Fruit fly (Drosophila melanogaster) whole organism, embryonic: ENCODE measurements around the gene RpS28a.

Source experiments
- Atf-2 ChIP-seq: fragments of 200-800 bp; sonication (Bioruptor generic); optimal IDR thresholded peaks from 2 replicates; lab custom pipeline; 2016; ENCODE audit warnings: missing biosample characterization, missing genetic modification characterization
- Bdp1 ChIP-seq: fragments of 200-800 bp; sonication (Bioruptor generic); optimal IDR thresholded peaks from 3 replicates; lab custom pipeline; 2016; ENCODE audit warnings: missing biosample characterization, missing genetic modification characterization
- BtbVII ChIP-seq: fragments of 200-800 bp; sonication (Bioruptor generic); optimal IDR thresholded peaks from 3 replicates; lab custom pipeline; 2017; ENCODE audit warnings: missing biosample characterization, mild to moderate bottlenecking, missing genetic modification characterization
- CG10209 ChIP-seq: fragments of 200-800 bp; sonication (Bioruptor generic); optimal IDR thresholded peaks from 3 replicates; lab custom pipeline; 2017; ENCODE audit warnings: missing biosample characterization, mild to moderate bottlenecking, missing genetic modification characterization, missing genetic modification reagents
- CG1024 ChIP-seq: fragments of 200-800 bp; sonication (Bioruptor generic); IDR thresholded peaks from 2 replicates; pipeline ENCODE4 v1.3.6; 2022; ENCODE audit warnings: missing biosample characterization, missing genetic modification characterization
- CG10431 ChIP-seq: fragments of 200-800 bp; sonication (Bioruptor generic); optimal IDR thresholded peaks from 3 replicates; lab custom pipeline; 2018; ENCODE audit warnings: missing biosample characterization, mild to moderate bottlenecking, missing genetic modification characterization
- CG11247 ChIP-seq: fragments of 200-800 bp; sonication (Bioruptor generic); IDR thresholded peaks from 2 replicates; pipeline ENCODE4 v1.3.6; 2022; ENCODE audit warnings: missing biosample characterization, missing genetic modification characterization
- CG12659 ChIP-seq: fragments of 200-800 bp; sonication (Bioruptor generic); optimal IDR thresholded peaks from 3 replicates; lab custom pipeline; 2017; ENCODE audit warnings: mild to moderate bottlenecking, missing biosample characterization, missing genetic modification reagents, missing genetic modification characterization
- CG13296 ChIP-seq: fragments of 200-800 bp; sonication (Bioruptor generic); optimal IDR thresholded peaks from 3 replicates; lab custom pipeline; 2018; ENCODE audit warnings: missing biosample characterization, mild to moderate bottlenecking, missing genetic modification characterization
- CG15479 ChIP-seq: fragments of 200-800 bp; sonication (Bioruptor generic); optimal IDR thresholded peaks from 3 replicates; lab custom pipeline; 2019; ENCODE audit warnings: missing biosample characterization, mild to moderate bottlenecking, missing genetic modification characterization, moderate library complexity
- CG17359 ChIP-seq: fragments of 200-800 bp; sonication (Bioruptor generic); optimal IDR thresholded peaks from 3 replicates; lab custom pipeline; 2018; ENCODE audit warnings: missing biosample characterization, mild to moderate bottlenecking, missing genetic modification characterization, moderate library complexity
- CG2129 ChIP-seq: fragments of 200-800 bp; sonication (Bioruptor generic); IDR thresholded peaks from 2 replicates; pipeline ENCODE4 v1.3.6; 2022; ENCODE audit warnings: missing biosample characterization, missing genetic modification characterization; ENCODE audit not compliant: partially characterized antibody
- CG2202 ChIP-seq: fragments of 200-800 bp; sonication (Bioruptor generic); optimal IDR thresholded peaks from 2 replicates; lab custom pipeline; 2018; ENCODE audit warnings: missing biosample characterization, mild to moderate bottlenecking, missing genetic modification characterization
- CG30431 ChIP-seq: fragments of 200-800 bp; sonication (Bioruptor generic); optimal IDR thresholded peaks from 2 replicates; lab custom pipeline; 2017; ENCODE audit warnings: missing biosample characterization, missing genetic modification characterization
- CG31441 ChIP-seq: fragments of 200-800 bp; sonication (Bioruptor generic); IDR thresholded peaks from 2 replicates; pipeline ENCODE4 v1.3.6; 2022; ENCODE audit warnings: missing biosample characterization, missing genetic modification characterization
- CG32532 ChIP-seq: fragments of 200-800 bp; sonication (Bioruptor generic); IDR thresholded peaks from 2 replicates; pipeline ENCODE4 v1.3.6; 2022; ENCODE audit warnings: missing biosample characterization, missing genetic modification characterization
- CG32767 ChIP-seq: fragments of 200-800 bp; sonication (Bioruptor generic); IDR thresholded peaks from 2 replicates; pipeline ENCODE4 v1.3.6; 2022; ENCODE audit warnings: missing biosample characterization, missing genetic modification characterization
- CG34422 ChIP-seq: fragments of 200-800 bp; sonication (Bioruptor generic); IDR thresholded peaks from 3 replicates; pipeline ENCODE4 v1.3.6; 2022; ENCODE audit warnings: missing biosample characterization, missing genetic modification characterization
- CG4404 ChIP-seq: fragments of 200-800 bp; sonication (Bioruptor generic); IDR thresholded peaks from 2 replicates; pipeline ENCODE4 v1.3.6; 2022; ENCODE audit warnings: missing biosample characterization, missing genetic modification characterization
- CG4730 ChIP-seq: fragments of 200-800 bp; sonication (Bioruptor generic); IDR thresholded peaks from 2 replicates; pipeline ENCODE4 v1.3.6; 2022; ENCODE audit warnings: missing biosample characterization, missing genetic modification characterization
- CG6791 ChIP-seq: fragments of 200-800 bp; sonication (Bioruptor generic); IDR thresholded peaks from 3 replicates; pipeline ENCODE4 v1.3.6; 2022; ENCODE audit warnings: missing biosample characterization, missing genetic modification characterization; ENCODE audit not compliant: partially characterized antibody
- CG7357 ChIP-seq: fragments of 200-800 bp; sonication (Bioruptor generic); IDR thresholded peaks from 3 replicates; pipeline ENCODE4 v1.3.6; 2022; ENCODE audit warnings: missing biosample characterization, missing genetic modification characterization
- CG7928 ChIP-seq: fragments of 200-800 bp; sonication (Bioruptor generic); optimal IDR thresholded peaks from 2 replicates; lab custom pipeline; 2017; ENCODE audit warnings: missing biosample characterization, mild to moderate bottlenecking, missing genetic modification characterization
- CG9817 ChIP-seq: fragments of 200-800 bp; sonication (Bioruptor generic); optimal IDR thresholded peaks from 2 replicates; lab custom pipeline; 2018; ENCODE audit warnings: missing biosample characterization, mild to moderate bottlenecking, missing genetic modification characterization, moderate library complexity
- E2f1 ChIP-seq: fragments of 200-800 bp; sonication (Bioruptor generic); IDR thresholded peaks from 2 replicates; pipeline ENCODE4 v1.3.6; 2022; ENCODE audit warnings: missing biosample characterization, missing genetic modification characterization
- Ets65A ChIP-seq: fragments of 200-800 bp; sonication (Bioruptor generic); peaks from one replicate; lab custom pipeline; 2016; ENCODE audit warnings: missing biosample characterization, missing genetic modification characterization
- Gug ChIP-seq: fragments of 200-800 bp; sonication (Bioruptor generic); IDR thresholded peaks from 4 replicates; pipeline ENCODE4 v1.3.6; 2022; ENCODE audit warnings: missing biosample characterization, missing genetic modification characterization
- H15 ChIP-seq: fragments of 200-800 bp; sonication (Bioruptor generic); IDR thresholded peaks from 3 replicates; pipeline ENCODE4 v1.3.6; 2022; ENCODE audit warnings: missing biosample characterization, missing genetic modification characterization
- HmgD ChIP-seq: fragments of 200-800 bp; sonication (Bioruptor generic); optimal IDR thresholded peaks from 3 replicates; lab custom pipeline; 2016; ENCODE audit warnings: missing biosample characterization, missing genetic modification characterization
- Hmr ChIP-seq: fragments of 200-800 bp; sonication (Bioruptor generic); optimal IDR thresholded peaks from 3 replicates; lab custom pipeline; 2017; ENCODE audit warnings: mild to moderate bottlenecking, missing biosample characterization, missing genetic modification reagents, missing genetic modification characterization
- Hr3 ChIP-seq: fragments of 200-800 bp; sonication (Bioruptor generic); optimal IDR thresholded peaks from 3 replicates; lab custom pipeline; 2016; ENCODE audit warnings: missing biosample characterization, missing genetic modification characterization
- Meics ChIP-seq: fragments of 200-800 bp; sonication (Bioruptor generic); optimal IDR thresholded peaks from 2 replicates; lab custom pipeline; 2017; ENCODE audit warnings: missing biosample characterization, mild to moderate bottlenecking, missing genetic modification characterization
- Nf-YA ChIP-seq: fragments of 200-800 bp; sonication (Bioruptor generic); IDR thresholded peaks from 2 replicates; pipeline ENCODE4 v1.3.6; 2022; ENCODE audit warnings: missing biosample characterization, missing genetic modification characterization
- Rx ChIP-seq: fragments of 200-800 bp; sonication (Bioruptor generic); IDR thresholded peaks from 2 replicates; pipeline ENCODE4 v1.3.6; 2022; ENCODE audit warnings: missing biosample characterization, missing genetic modification characterization
- Sry-β ChIP-seq: fragments of 200-800 bp; sonication (Bioruptor generic); optimal IDR thresholded peaks from 2 replicates; lab custom pipeline; 2018; ENCODE audit warnings: missing biosample characterization, mild to moderate bottlenecking, missing genetic modification characterization, moderate library complexity
- ac ChIP-seq: fragments of 200-800 bp; sonication (Bioruptor generic); optimal IDR thresholded peaks from 3 replicates; lab custom pipeline; 2017; ENCODE audit warnings: missing biosample characterization, mild to moderate bottlenecking, missing genetic modification characterization
- btn ChIP-seq: fragments of 200-800 bp; sonication (Bioruptor generic); optimal IDR thresholded peaks from 2 replicates; lab custom pipeline; 2016; ENCODE audit warnings: missing biosample characterization, missing genetic modification characterization
- cato ChIP-seq: fragments of 200-800 bp; sonication (Bioruptor generic); optimal IDR thresholded peaks from 2 replicates; lab custom pipeline; 2016; ENCODE audit warnings: missing biosample characterization, missing genetic modification characterization, borderline replicate concordance
- chif ChIP-seq, 2 experiments: fragments of 200-800 bp; sonication (Bioruptor generic); optimal IDR thresholded peaks; 3 replicates each; lab custom pipeline; 2016; ENCODE audit warnings: missing biosample characterization in 2 of 2, missing genetic modification characterization in 2 of 2
- cwo ChIP-seq: fragments of 200-800 bp; sonication (Bioruptor generic); optimal IDR thresholded peaks from 3 replicates; lab custom pipeline; 2017; ENCODE audit warnings: missing biosample characterization, missing genetic modification characterization, mild to moderate bottlenecking, moderate library complexity, missing genetic modification reagents
- dpn ChIP-seq, 2 experiments: fragments of 200-800 bp; sonication (Bioruptor generic); optimal IDR thresholded peaks; 3 replicates each; lab custom pipeline; 2016; ENCODE audit warnings: missing biosample characterization in 2 of 2, missing genetic modification characterization in 2 of 2
- emc ChIP-seq: fragments of 200-800 bp; sonication (Bioruptor generic); optimal IDR thresholded peaks from 2 replicates; lab custom pipeline; 2016; ENCODE audit warnings: missing biosample characterization, missing genetic modification characterization
- hkb ChIP-seq, 2 experiments: fragments of 200-800 bp in 1 of 2; fragments of >200 bp in 1 of 2; sonication (Bioruptor generic) in 1 of 2; IDR thresholded peaks in 1 of 2; optimal IDR thresholded peaks in 1 of 2; 2 replicates each; pipeline versions ENCODE4 v1.3.6 to Lab custom; 2017 to 2022; ENCODE audit warnings: missing biosample characterization in 1 of 2, missing genetic modification characterization in 1 of 2
- insv ChIP-seq, 2 experiments: fragments of 200-800 bp; sonication (Bioruptor generic); optimal IDR thresholded peaks; 3 replicates each; lab custom pipeline; 2016 to 2018; ENCODE audit warnings: missing biosample characterization in 2 of 2, missing genetic modification characterization in 2 of 2
- org-1 ChIP-seq: fragments of 200-800 bp; sonication (Bioruptor generic); optimal IDR thresholded peaks from 2 replicates; lab custom pipeline; 2017; ENCODE audit warnings: missing biosample characterization, missing genetic modification characterization
- ranshi ChIP-seq: fragments of 200-800 bp; sonication (Bioruptor generic); IDR thresholded peaks from 2 replicates; pipeline ENCODE4 v1.3.6; 2022; ENCODE audit warnings: missing biosample characterization, missing genetic modification characterization
- sisA ChIP-seq: fragments of 200-800 bp; sonication (Bioruptor generic); IDR thresholded peaks from 2 replicates; pipeline ENCODE4 v1.3.6; 2022; ENCODE audit warnings: missing biosample characterization, missing genetic modification characterization
- twi ChIP-seq: fragments of 200-800 bp; optimal IDR thresholded peaks from 2 replicates; lab custom pipeline; 2019; ENCODE audit warnings: missing biosample characterization, mild to moderate bottlenecking, missing genetic modification characterization, moderate library complexity
- unpg ChIP-seq: fragments of 200-800 bp; sonication (Bioruptor generic); optimal IDR thresholded peaks from 3 replicates; lab custom pipeline; 2018; ENCODE audit warnings: missing biosample characterization, mild to moderate bottlenecking, missing genetic modification characterization, moderate library complexity

Gene RpS28a

dm6 chr3R:29997607-29998236 lies 24.7 kb downstream of the RpS28a start, which contains the start of the genes CG15525 and CG11504 (continued):
- peak; percentile 45 for TF ChIP-seq CG17359 (tag; lab: Kevin White, UChicago)
- TF ChIP-seq CG9817 (tag; lab: Kevin White, UChicago): peak; percentile 22
- TF ChIP-seq cato (GFP tag; lab: Kevin White, UChicago): no peak
- TF ChIP-seq emc (GFP tag; lab: Kevin White, UChicago): no peak
- TF ChIP-seq E2f1: peak; percentile 56
- no peak for TF ChIP-seq CG30431 (GFP tag; lab: Kevin White, UChicago)
- peak; percentile 34; the same call in 1 of the 2 replicates for TF ChIP-seq CG1024 (GFP tag; lab: Robert Waterston, UW)
- peak; percentile 92 for TF ChIP-seq CG32767 (GFP tag; lab: Robert Waterston, UW)
- no peak for TF ChIP-seq CG11247 (GFP tag; lab: Robert Waterston, UW)
- no peak for TF ChIP-seq Bdp1 (GFP tag; lab: Kevin White, UChicago)
- peak; percentile 54; the same call in 1 of the 2 replicates for TF ChIP-seq CG32532 (GFP tag; lab: Robert Waterston, UW)
- TF ChIP-seq CG6791 (GFP tag; lab: Robert Waterston, UW): peak; percentile 79
- peak in 1 of 2 experiments; percentile 7 for TF ChIP-seq insv (GFP tag; optimal IDR thresholded peaks at IDR 0.05; lab: Kevin White, UChicago)
- TF ChIP-seq twi (tag; lab: Kevin White, UChicago): no peak
- TF ChIP-seq CG15479 (GFP tag; lab: Kevin White, UChicago): peak; percentile 79
- no peak for TF ChIP-seq Sry-β (GFP tag; lab: Kevin White, UChicago)
- TF ChIP-seq CG4404 (GFP tag; lab: Robert Waterston, UW): no peak
- peak; percentile 100 for TF ChIP-seq Meics (GFP tag; lab: Kevin White, UChicago)
- TF ChIP-seq Hmr: no peak
- TF ChIP-seq btn (GFP tag; lab: Kevin White, UChicago): no peak
- TF ChIP-seq dpn (GFP tag; optimal IDR thresholded peaks at IDR 0.05; lab: Kevin White, UChicago): peak; percentile 68 to 75
- TF ChIP-seq CG13296: no peak
- peak; percentile 80 for TF ChIP-seq sisA (GFP tag; lab: Robert Waterston, UW)
- TF ChIP-seq Ets65A (GFP tag; lab: Kevin White, UChicago): peak; percentile 96
- TF ChIP-seq ranshi (GFP tag; lab: Robert Waterston, UW): peak; percentile 58
- TF ChIP-seq Hr3 (GFP tag; lab: Kevin White, UChicago): peak; percentile 48
- no peak for TF ChIP-seq cwo (GFP tag; lab: Kevin White, UChicago)
- TF ChIP-seq org-1 (GFP tag; lab: Kevin White, UChicago): no peak
- TF ChIP-seq Atf-2 (GFP tag; lab: Kevin White, UChicago): peak; percentile 1
- TF ChIP-seq chif (GFP tag; optimal IDR thresholded peaks at IDR 0.05; lab: Kevin White, UChicago): peak in 1 of 2 experiments; percentile 42
- no peak for TF ChIP-seq BtbVII (GFP tag; lab: Kevin White, UChicago)
- TF ChIP-seq CG31441: no peak
- TF ChIP-seq ac: no peak
- peak; percentile 73 for TF ChIP-seq CG12659 (GFP tag; lab: Kevin White, UChicago)
- no peak for TF ChIP-seq H15 (GFP tag; lab: Robert Waterston, UW)
- TF ChIP-seq CG10209 (GFP tag; lab: Kevin White, UChicago): no peak
- TF ChIP-seq CG2202: no peak
- peak; percentile 78 for TF ChIP-seq CG2129 (GFP tag; lab: Robert Waterston, UW)
- no peak for TF ChIP-seq unpg (GFP tag; lab: Kevin White, UChicago)
- TF ChIP-seq Gug (GFP tag; lab: Robert Waterston, UW): peak; percentile 75; the same call in 3 of the 4 replicates
- TF ChIP-seq CG10431 (GFP tag; lab: Kevin White, UChicago): no peak
- TF ChIP-seq Nf-YA (GFP tag; lab: Robert Waterston, UW): peak; percentile 43; the same call in 1 of the 2 replicates
- TF ChIP-seq CG4730 (GFP tag; lab: Robert Waterston, UW): peak; percentile 24; the same call in 1 of the 2 replicates
- no peak for TF ChIP-seq hkb (optimal IDR thresholded peaks at IDR 0.05; lab: Kevin White, UChicago)
- TF ChIP-seq hkb (GFP tag; IDR thresholded peaks at IDR 0.05; lab: Robert Waterston, UW): no peak
- peak; percentile 79; the same call in 2 of the 3 replicates for TF ChIP-seq CG34422 (GFP tag; lab: Robert Waterston, UW)
- no peak for TF ChIP-seq CG7928 (GFP tag; lab: Kevin White, UChicago)
- TF ChIP-seq HmgD (GFP tag; lab: Kevin White, UChicago): peak; percentile 10
- no peak for TF ChIP-seq CG7357 (GFP tag; lab: Robert Waterston, UW)
- TF ChIP-seq Rx (GFP tag; lab: Robert Waterston, UW): 0 out of 2 replicates have a peak, but pooled peaks have one; percentile 36
